Worm (Caenorhabditis elegans) whole organism, mixed stage, embryonic: ENCODE data around the gene efn-4.

Experiments
- M03D4.4 ChIP-seq: sonication (generic microtip); optimal IDR thresholded peaks from 2 replicates; lab custom pipeline; 2017; ENCODE audit warnings: mild to moderate bottlenecking, missing genetic modification characterization, missing compliant biosample characterization
- bed-3 ChIP-seq: fragments of 200-800 bp; sonication (Bioruptor generic); optimal IDR thresholded peaks from 3 replicates; lab custom pipeline; 2018; ENCODE audit warnings: mild to moderate bottlenecking, missing genetic modification characterization, moderate library complexity, missing compliant biosample characterization
- blmp-1 ChIP-seq: fragments of 150-350 bp; optimal IDR thresholded peaks from 2 replicates; lab custom pipeline; 2014; ENCODE audit warnings: missing biosample characterization, missing genetic modification characterization
- ceh-39 ChIP-seq: fragments of 150-350 bp; optimal IDR thresholded peaks from 2 replicates; lab custom pipeline; 2014; ENCODE audit warnings: missing biosample characterization, missing genetic modification characterization
- ceh-43 ChIP-seq: fragments of 200-800 bp; sonication (Bioruptor generic); optimal IDR thresholded peaks from 2 replicates; lab custom pipeline; 2018; ENCODE audit warnings: mild to moderate bottlenecking, missing genetic modification characterization, moderate library complexity, missing compliant biosample characterization
- ceh-83 ChIP-seq: fragments of 200-800 bp; sonication (Bioruptor generic); optimal IDR thresholded peaks from 2 replicates; lab custom pipeline; 2018; ENCODE audit warnings: mild to moderate bottlenecking, missing genetic modification characterization, missing compliant biosample characterization
- ces-1 ChIP-seq: fragments of 150-350 bp; optimal IDR thresholded peaks from 2 replicates; lab custom pipeline; 2014; ENCODE audit warnings: missing biosample characterization, missing genetic modification reagents, missing genetic modification characterization
- cnd-1 ChIP-seq: fragments of 200-800 bp; sonication (Bioruptor generic); optimal IDR thresholded peaks from 2 replicates; lab custom pipeline; 2018; ENCODE audit warnings: mild to moderate bottlenecking, missing genetic modification characterization, missing compliant biosample characterization
- drap-1 ChIP-seq: fragments of 200-800 bp; sonication (Bioruptor generic); optimal IDR thresholded peaks from 3 replicates; lab custom pipeline; 2018; ENCODE audit warnings: mild to moderate bottlenecking, missing genetic modification characterization, missing compliant biosample characterization
- elt-1 ChIP-seq: sonication (generic microtip); optimal IDR thresholded peaks from 2 replicates; lab custom pipeline; 2017; ENCODE audit warnings: missing genetic modification characterization, mild to moderate bottlenecking, missing compliant biosample characterization, antibody characterized with exemption, moderate library complexity, borderline replicate concordance; ENCODE audit not compliant: insufficient read depth
- elt-3 ChIP-seq: fragments of 150-350 bp; optimal IDR thresholded peaks from 2 replicates; lab custom pipeline; 2014; ENCODE audit warnings: missing biosample characterization, missing genetic modification characterization
- flh-1 ChIP-seq: fragments of 200-800 bp; sonication (Bioruptor generic); optimal IDR thresholded peaks from 2 replicates; lab custom pipeline; 2018; ENCODE audit warnings: mild to moderate bottlenecking, missing genetic modification characterization, moderate library complexity, missing compliant biosample characterization
- ham-2 ChIP-seq: fragments of 200-800 bp; sonication (Bioruptor generic); optimal IDR thresholded peaks from 2 replicates; lab custom pipeline; 2018; ENCODE audit warnings: mild to moderate bottlenecking, missing genetic modification characterization, missing compliant biosample characterization
- hlh-1 ChIP-seq: fragments of 150-350 bp; optimal IDR thresholded peaks from 2 replicates; lab custom pipeline; 2014; ENCODE audit warnings: missing biosample characterization, missing genetic modification reagents, missing genetic modification characterization
- lin-13 ChIP-seq: fragments of 150-350 bp; optimal IDR thresholded peaks from 2 replicates; lab custom pipeline; 2014; ENCODE audit warnings: missing biosample characterization, missing genetic modification characterization
- lin-32 ChIP-seq: fragments of 200-800 bp; sonication (Bioruptor generic); optimal IDR thresholded peaks from 2 replicates; lab custom pipeline; 2018; ENCODE audit warnings: mild to moderate bottlenecking, missing genetic modification characterization, missing compliant biosample characterization
- lsy-2 ChIP-seq: fragments of 150-350 bp; optimal IDR thresholded peaks from 2 replicates; lab custom pipeline; 2014; ENCODE audit warnings: missing biosample characterization, missing genetic modification characterization
- mep-1 ChIP-seq: fragments of 150-350 bp; optimal IDR thresholded peaks from 2 replicates; lab custom pipeline; 2017; ENCODE audit warnings: missing biosample characterization, missing genetic modification reagents, missing genetic modification characterization, inconsistent platforms
- mls-2 ChIP-seq: sonication (generic microtip); optimal IDR thresholded peaks from 2 replicates; lab custom pipeline; 2016; ENCODE audit warnings: mild to moderate bottlenecking, missing genetic modification characterization, moderate library complexity, missing compliant biosample characterization
- nhr-12 ChIP-seq: fragments of 150-350 bp; optimal IDR thresholded peaks from 2 replicates; lab custom pipeline; 2014; ENCODE audit warnings: missing biosample characterization, missing genetic modification characterization
- nhr-2 ChIP-seq: fragments of 150-350 bp; optimal IDR thresholded peaks from 2 replicates; lab custom pipeline; 2014; ENCODE audit warnings: missing biosample characterization, missing genetic modification characterization
- nhr-237 ChIP-seq: fragments of 150-350 bp; optimal IDR thresholded peaks from 2 replicates; lab custom pipeline; 2014; ENCODE audit warnings: missing biosample characterization, missing genetic modification characterization
- nhr-76 ChIP-seq: sonication (generic microtip); optimal IDR thresholded peaks from 2 replicates; lab custom pipeline; 2017; ENCODE audit warnings: missing biosample characterization, missing genetic modification characterization
- sem-2 ChIP-seq: fragments of 200-800 bp; sonication (Bioruptor generic); optimal IDR thresholded peaks from 2 replicates; lab custom pipeline; 2018; ENCODE audit warnings: mild to moderate bottlenecking, missing genetic modification characterization, missing compliant biosample characterization
- snpc-4 ChIP-seq: fragments of 150-350 bp; optimal IDR thresholded peaks from 2 replicates; lab custom pipeline; 2014; ENCODE audit warnings: missing biosample characterization, missing genetic modification characterization
- sptf-1 ChIP-seq: sonication (generic microtip); optimal IDR thresholded peaks from 2 replicates; lab custom pipeline; 2017; ENCODE audit warnings: mild to moderate bottlenecking, missing genetic modification characterization, moderate library complexity, missing compliant biosample characterization
- tbx-8 ChIP-seq: fragments of 200-800 bp; sonication (Bioruptor generic); optimal IDR thresholded peaks from 2 replicates; lab custom pipeline; 2018; ENCODE audit warnings: mild to moderate bottlenecking, missing genetic modification characterization, moderate library complexity, missing compliant biosample characterization
- unc-62 ChIP-seq: fragments of 150-350 bp; optimal IDR thresholded peaks from 2 replicates; lab custom pipeline; 2014; ENCODE audit warnings: missing biosample characterization, missing genetic modification reagents, missing genetic modification characterization
- zip-8 ChIP-seq: fragments of 150-350 bp; optimal IDR thresholded peaks from 2 replicates; lab custom pipeline; 2014; ENCODE audit warnings: missing biosample characterization, missing genetic modification characterization
- ztf-11 ChIP-seq: fragments of 150-350 bp; optimal IDR thresholded peaks from 2 replicates; lab custom pipeline; 2014; ENCODE audit warnings: missing biosample characterization, missing genetic modification characterization

The efn-4 gene

DNA sequence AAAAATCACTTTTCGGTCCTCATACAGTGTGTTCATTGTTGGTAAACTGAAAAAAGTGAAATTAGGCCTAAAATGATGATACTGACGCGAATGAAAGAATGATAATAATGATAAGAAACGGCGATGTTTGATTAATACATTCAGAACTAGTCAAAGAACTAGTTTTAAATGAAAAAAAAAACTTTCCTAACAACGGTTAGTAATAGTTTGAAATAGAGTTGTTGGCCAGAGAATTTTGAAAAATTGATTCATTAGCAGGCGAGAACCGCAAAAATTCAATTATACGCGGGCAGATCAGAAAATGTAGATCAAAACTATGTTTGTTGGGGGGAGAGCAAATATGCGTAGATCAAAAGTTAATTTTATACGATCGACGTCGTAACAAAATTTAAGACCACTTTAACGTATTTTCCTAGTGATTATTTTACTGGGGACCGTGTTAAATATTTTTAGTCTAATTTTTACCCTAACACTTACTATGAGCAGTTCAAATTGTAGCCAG, 11.8 kb downstream of the efn-4 start, which contains the start of gene F56A11.5:
F56A11.5 (minus strand) TSS at position 51 of the 502 bp plus-strand sequence.
- no peak for TF ChIP-seq mep-1 (tag; lab: Kevin White, UChicago)
- no peak for TF ChIP-seq M03D4.4 (tag; lab: Kevin White, UChicago)
- TF ChIP-seq lsy-2, result no peak
- TF ChIP-seq nhr-2, result no peak
- no peak for TF ChIP-seq sptf-1 (tag; lab: Kevin White, UChicago)
- no peak for TF ChIP-seq mls-2 (tag; lab: Kevin White, UChicago)
- no peak for TF ChIP-seq cnd-1 (tag; lab: Kevin White, UChicago)
- TF ChIP-seq zip-8 (tag; lab: Kevin White, UChicago), result no peak
- no peak for TF ChIP-seq blmp-1
- no peak for TF ChIP-seq ham-2 (GFP tag; lab: Kevin White, UChicago)
- TF ChIP-seq snpc-4 (tag; lab: Kevin White, UChicago), result no peak
- TF ChIP-seq nhr-12, result no peak
- TF ChIP-seq lin-32 (GFP tag; lab: Kevin White, UChicago), result no peak
- TF ChIP-seq elt-1 (tag; lab: Kevin White, UChicago), result no peak
- no peak for TF ChIP-seq unc-62
- TF ChIP-seq nhr-76, result no peak
- TF ChIP-seq elt-3 (tag; lab: Kevin White, UChicago), result no peak
- no peak for TF ChIP-seq flh-1 (GFP tag; lab: Kevin White, UChicago)
- TF ChIP-seq lin-13 (tag; lab: Kevin White, UChicago), result no peak

DNA sequence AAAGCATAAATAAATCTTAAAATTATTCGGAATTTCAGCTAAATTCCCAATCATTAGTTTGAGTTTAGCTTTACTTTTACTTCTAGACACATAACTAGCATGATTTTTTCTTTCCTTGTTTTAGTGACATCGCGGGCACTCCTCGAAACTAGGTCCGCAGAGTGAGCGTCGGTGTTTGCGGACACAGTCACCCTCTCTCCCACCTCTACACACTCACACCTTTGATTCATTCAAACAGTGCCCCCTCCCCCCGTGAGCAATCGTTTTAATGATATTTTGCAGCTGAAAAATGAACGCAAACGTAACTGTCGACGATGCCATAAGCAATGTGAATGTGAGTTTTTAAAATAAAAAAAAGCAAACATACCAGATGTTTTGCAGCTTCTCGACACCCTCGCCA, 13.5 kb downstream of the efn-4 start, which contains the start of gene gex-2:
gex-2 (plus strand) TSS at position 283 of the 400 bp plus-strand sequence.
- TF ChIP-seq tbx-8 (GFP tag; lab: Kevin White, UChicago) (no peak), blmp-1 (no peak), elt-3 (tag; lab: Kevin White, UChicago) (no peak), sptf-1 (tag; lab: Kevin White, UChicago) (no peak), ceh-83 (no peak), nhr-2 (no peak), snpc-4 (tag; lab: Kevin White, UChicago) (no peak), mls-2 (tag; lab: Kevin White, UChicago) (no peak)
- TF ChIP-seq, all 35 proteins: peak for 0

DNA sequence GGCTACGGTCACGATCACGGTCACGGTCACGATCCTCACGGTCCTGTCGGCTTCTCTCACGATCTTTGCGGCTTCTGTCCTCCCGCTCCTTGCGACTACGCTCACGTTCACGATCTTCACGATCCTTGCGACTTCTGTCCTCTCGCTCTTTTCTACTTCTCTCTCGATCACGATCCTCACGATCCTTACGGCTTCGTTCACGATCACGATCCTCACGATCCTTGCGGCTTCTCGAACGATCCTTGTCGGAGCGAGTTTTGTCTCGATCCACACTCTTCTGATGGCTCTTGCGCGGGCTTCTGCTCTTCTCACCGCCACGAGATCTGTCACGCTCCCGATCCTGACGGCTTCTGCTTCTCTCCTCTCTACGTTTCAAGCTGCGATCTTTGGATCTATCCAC, 21.5 kb downstream of the efn-4 start:
- TF ChIP-seq ceh-39 (tag; lab: Kevin White, UChicago) (no peak), tbx-8 (GFP tag; lab: Kevin White, UChicago) (no peak), sptf-1 (tag; lab: Kevin White, UChicago) (no peak), elt-3 (tag; lab: Kevin White, UChicago) (no peak)

- TF ChIP-seq tbx-8 (GFP tag; lab: Kevin White, UChicago), result no peak
- TF ChIP-seq snpc-4 (tag; lab: Kevin White, UChicago), result no peak
- TF ChIP-seq bed-3 (GFP tag; lab: Kevin White, UChicago), result no peak
- TF ChIP-seq ztf-11, result no peak
- TF ChIP-seq elt-3 (tag; lab: Kevin White, UChicago), result no peak
- no peak for TF ChIP-seq lsy-2
- TF ChIP-seq ceh-43 (GFP tag; lab: Kevin White, UChicago), result no peak
- TF ChIP-seq cnd-1 (tag; lab: Kevin White, UChicago), result no peak
- no peak for TF ChIP-seq mls-2 (tag; lab: Kevin White, UChicago)
- TF ChIP-seq flh-1 (GFP tag; lab: Kevin White, UChicago), result no peak
Observed at ce11 chrIV:582130-582529, 23.1 kb downstream of the efn-4 start, which contains the start of gene F56A11.6. TSS of gene F56A11.6 (minus strand) at chrIV:582230.

- TF ChIP-seq drap-1 (GFP tag; lab: Kevin White, UChicago) (no peak), lin-13 (tag; lab: Kevin White, UChicago) (no peak), nhr-12 (no peak), nhr-76 (no peak), blmp-1 (no peak), hlh-1 (tag; lab: Kevin White, UChicago) (no peak), zip-8 (tag; lab: Kevin White, UChicago) (no peak), ces-1 (GFP tag; lab: Kevin White, UChicago) (no peak), ceh-39 (tag; lab: Kevin White, UChicago) (no peak), ceh-83 (no peak), flh-1 (GFP tag; lab: Kevin White, UChicago) (no peak), nhr-2 (no peak), sem-2 (GFP tag; lab: Kevin White, UChicago) (no peak), sptf-1 (tag; lab: Kevin White, UChicago) (no peak), nhr-237 (tag; lab: Kevin White, UChicago) (no peak), tbx-8 (GFP tag; lab: Kevin White, UChicago) (no peak), unc-62 (no peak), ztf-11 (no peak)
- TF ChIP-seq, all 35 proteins: peak for 0
Observed at ce11 chrIV:584039-584438, 25.0 kb downstream of the efn-4 start.
